Worm (Caenorhabditis elegans) whole organism, early embryonic: Measurements from ENCODE around the gene Y38H6C.15.

Source experiments
- B0310.2 ChIP-seq: sonication (generic microtip); optimal IDR thresholded peaks from 2 replicates; lab custom pipeline; 2016; ENCODE audit warnings: mild to moderate bottlenecking, missing genetic modification characterization, missing compliant biosample characterization
- F13C5.2 ChIP-seq: sonication (generic microtip); optimal IDR thresholded peaks from 2 replicates; lab custom pipeline; 2017; ENCODE audit warnings: mild to moderate bottlenecking, missing genetic modification characterization, inconsistent platforms, missing compliant biosample characterization
- ama-1 ChIP-seq: fragments of 150-350 bp; optimal IDR thresholded peaks from 2 replicates; lab custom pipeline; 2014
- ceh-13 ChIP-seq: fragments of 200-800 bp; sonication (Bioruptor generic); optimal IDR thresholded peaks from 2 replicates; lab custom pipeline; 2018; ENCODE audit warnings: mild to moderate bottlenecking, missing genetic modification characterization, missing compliant biosample characterization
- ceh-36 ChIP-seq: sonication (generic microtip); optimal IDR thresholded peaks from 2 replicates; lab custom pipeline; 2016; ENCODE audit warnings: missing genetic modification characterization, inconsistent platforms, missing compliant biosample characterization
- ets-7 ChIP-seq: sonication (generic microtip); optimal IDR thresholded peaks from 2 replicates; lab custom pipeline; 2016; ENCODE audit warnings: missing genotype, missing genetic modification characterization, missing compliant biosample characterization
- flt-1 ChIP-seq: fragments of 200-800 bp; sonication (Bioruptor generic); IDR thresholded peaks from 2 replicates; pipeline ENCODE4 v1.3.6; 2022; ENCODE audit warnings: missing genetic modification characterization, missing compliant biosample characterization
- hmg-4 ChIP-seq: fragments of 200-800 bp; sonication (Bioruptor generic); optimal IDR thresholded peaks from 2 replicates; lab custom pipeline; 2018; ENCODE audit warnings: mild to moderate bottlenecking, missing genetic modification characterization, missing compliant biosample characterization
- hnd-1 ChIP-seq: sonication (generic microtip); optimal IDR thresholded peaks from 2 replicates; lab custom pipeline; 2016; ENCODE audit warnings: missing genetic modification characterization, missing compliant biosample characterization
- pes-1 ChIP-seq: fragments of 200-800 bp; sonication (Bioruptor generic); IDR thresholded peaks from 2 replicates; pipeline ENCODE4 v1.3.6; 2022; ENCODE audit warnings: missing genetic modification reagents, missing genetic modification characterization, missing compliant biosample characterization
- scrt-1 ChIP-seq: fragments of 200-800 bp; sonication (Bioruptor generic); IDR thresholded peaks from 2 replicates; pipeline ENCODE4 v1.3.6; 2022; ENCODE audit warnings: missing genetic modification characterization, missing compliant biosample characterization
- sea-1 ChIP-seq: fragments of 200-800 bp; sonication (Bioruptor generic); conservative IDR thresholded peaks from 2 replicates; pipeline ENCODE4 v1.3.6; 2022; ENCODE audit warnings: missing genetic modification characterization, missing compliant biosample characterization
- tra-4 ChIP-seq: sonication (generic microtip); optimal IDR thresholded peaks from 2 replicates; lab custom pipeline; 2017; ENCODE audit warnings: missing genetic modification characterization, missing compliant biosample characterization

DNA sequence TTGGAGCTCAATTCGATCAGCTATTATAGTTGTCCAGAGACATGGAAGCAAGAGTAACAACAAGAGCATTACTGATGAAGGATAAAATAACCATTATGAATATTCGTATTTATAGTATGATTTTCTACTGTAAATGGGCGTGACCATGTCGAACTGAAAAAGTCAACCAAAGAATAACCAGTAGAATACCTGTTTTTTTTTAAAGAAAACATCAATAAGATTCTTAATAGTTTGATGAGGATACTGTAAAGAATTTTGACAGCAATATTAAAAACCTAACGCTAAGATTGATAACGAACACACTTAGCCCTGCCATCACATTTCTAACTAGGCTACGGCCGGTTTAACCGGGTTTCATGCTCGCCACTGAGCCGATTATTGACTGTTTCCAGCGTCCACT, 16.9 kb upstream of the Y38H6C.15 start, which contains the start of gene vmo-1:
- no peak for TF ChIP-seq hmg-4 (GFP tag; lab: Kevin White, UChicago)
- no peak for TF ChIP-seq ama-1 (lab: Kevin White, UChicago)
- no peak for TF ChIP-seq flt-1 (GFP tag; lab: Robert Waterston, UW)
- TF ChIP-seq ceh-36 (tag; lab: Kevin White, UChicago): no peak
- TF ChIP-seq F13C5.2 (tag; lab: Kevin White, UChicago): no peak
- TF ChIP-seq scrt-1 (GFP tag; lab: Robert Waterston, UW): no peak
- TF ChIP-seq sea-1: no peak
- no peak for TF ChIP-seq B0310.2 (tag; lab: Kevin White, UChicago)
- no peak for TF ChIP-seq ets-7 (tag; lab: Kevin White, UChicago)
- TF ChIP-seq tra-4 (tag; lab: Kevin White, UChicago): no peak
- TF ChIP-seq pes-1 (GFP tag; lab: Robert Waterston, UW): no peak
- TF ChIP-seq ceh-13 (GFP tag; lab: Kevin White, UChicago): no peak
- no peak for TF ChIP-seq hnd-1 (tag; lab: Kevin White, UChicago)
